Worm (Caenorhabditis elegans) whole organism, young adult: ENCODE measurements around the gene VB0395L.1.

Experiments
- F57C9.4 ChIP-seq: sonication (generic microtip); optimal IDR thresholded peaks from 2 replicates; lab custom pipeline; 2017; ENCODE audit warnings: mild to moderate bottlenecking, missing genetic modification characterization, missing compliant biosample characterization
- Y53F4B.3 ChIP-seq: fragments of 200-800 bp; sonication (Bioruptor generic); IDR thresholded peaks from 2 replicates; pipeline ENCODE4 v1.3.6; 2022; ENCODE audit warnings: missing genetic modification reagents, missing genetic modification characterization, missing compliant biosample characterization
- akir-1 ChIP-seq: fragments of 200-800 bp; sonication (Bioruptor generic); optimal IDR thresholded peaks from 2 replicates; lab custom pipeline; 2018; ENCODE audit warnings: mild to moderate bottlenecking, missing genetic modification characterization, moderate library complexity, missing compliant biosample characterization
- attf-3 ChIP-seq: fragments of 200-800 bp; sonication (Bioruptor generic); conservative IDR thresholded peaks from 2 replicates; pipeline ENCODE4 v1.3.6; 2022; ENCODE audit warnings: missing genetic modification reagents, missing genetic modification characterization, missing compliant biosample characterization
- lir-1 ChIP-seq: fragments of 200-800 bp; sonication (Bioruptor generic); conservative IDR thresholded peaks from 2 replicates; pipeline ENCODE4 v1.3.6; 2022; ENCODE audit warnings: missing genetic modification reagents, missing genetic modification characterization, missing compliant biosample characterization
- nhr-80 ChIP-seq: sonication (generic microtip); optimal IDR thresholded peaks from 2 replicates; lab custom pipeline; 2016; ENCODE audit warnings: missing genetic modification characterization, missing compliant biosample characterization
- pha-4 ChIP-seq: fragments of 150-350 bp; sonication (generic microtip); optimal IDR thresholded peaks from 2 replicates; lab custom pipeline; 2014; ENCODE audit warnings: missing biosample characterization, missing genetic modification reagents, missing genetic modification characterization
- somi-1 ChIP-seq: fragments of 200-800 bp; sonication (Bioruptor generic); optimal IDR thresholded peaks from 2 replicates; lab custom pipeline; 2018; ENCODE audit warnings: mild to moderate bottlenecking, missing genetic modification characterization, missing compliant biosample characterization
- unc-62 ChIP-seq: fragments of 150-350 bp; optimal IDR thresholded peaks from 2 replicates; lab custom pipeline; 2014; ENCODE audit warnings: missing biosample characterization, missing genetic modification reagents, missing genetic modification characterization

ce11 chrX:16046379-16046778 is 29.6 kb upstream of the VB0395L.1 start:
- TF ChIP-seq akir-1 (GFP tag; lab: Kevin White, UChicago) = no peak
- no peak for TF ChIP-seq unc-62 (GFP tag; lab: Kevin White, UChicago)
- TF ChIP-seq lir-1 (GFP tag; lab: Robert Waterston, UW) = no peak
- TF ChIP-seq attf-3 (GFP tag; lab: Robert Waterston, UW) = no peak
- no peak for TF ChIP-seq F57C9.4 (tag; lab: Kevin White, UChicago)
- TF ChIP-seq nhr-80 (tag; lab: Kevin White, UChicago) = no peak
- TF ChIP-seq Y53F4B.3 (GFP tag; lab: Robert Waterston, UW) = no peak
- TF ChIP-seq pha-4 (tag; lab: Kevin White, UChicago) = no peak
- no peak for TF ChIP-seq somi-1 (GFP tag; lab: Kevin White, UChicago)
